Worm (Caenorhabditis elegans): ENCODE data around the gene T05C12.4.
A peak's percentile ranks its signal among the peaks of the same experiment; 100 is the strongest.

The T05C12.4 gene

ce11 chrII:8180281-8180680, at the start of gene T05C12.4:
TSS of gene T05C12.4 (minus strand) at chrII:8180381.
- TF ChIP-seq ceh-36 (tag; optimal IDR thresholded peaks at IDR 0.05) (no peak), hnd-1 (tag; optimal IDR thresholded peaks at IDR 0.05) (no peak), F13C5.2 (tag; optimal IDR thresholded peaks at IDR 0.05) (no peak), sea-1 (GFP tag; conservative IDR thresholded peaks at IDR 0.05) (no peak), pes-1 (GFP tag; IDR thresholded peaks at IDR 0.05) (no peak), tra-4 (tag; optimal IDR thresholded peaks at IDR 0.05) (no peak), aly-1 (tag; optimal IDR thresholded peaks at IDR 0.05) (no peak), ceh-13 (GFP tag; optimal IDR thresholded peaks at IDR 0.05) (no peak), hmg-4 (GFP tag; optimal IDR thresholded peaks at IDR 0.05) (no peak), ama-1 (optimal IDR thresholded peaks at IDR 0.05) (no peak), tbx-11 (GFP tag; IDR thresholded peaks at IDR 0.05) (no peak), B0310.2 (tag; optimal IDR thresholded peaks at IDR 0.05) (no peak), tbx-37 (GFP tag; conservative IDR thresholded peaks at IDR 0.05) (no peak), flt-1 (GFP tag; IDR thresholded peaks at IDR 0.05) (no peak), hmbx-1 (tag; optimal IDR thresholded peaks at IDR 0.05) (no peak), scrt-1 (GFP tag; IDR thresholded peaks at IDR 0.05) (no peak), ets-7 (tag; optimal IDR thresholded peaks at IDR 0.05) (no peak)

- TF ChIP-seq ceh-13 (GFP tag; optimal IDR thresholded peaks at IDR 0.05) (no peak), hnd-1 (tag; optimal IDR thresholded peaks at IDR 0.05) (no peak)
Measured at ce11 chrII:8226475-8226874, 46.3 kb upstream of the T05C12.4 start.

ce11 chrII:8225914-8226313, 45.7 kb upstream of the T05C12.4 start:
- no peak for TF ChIP-seq pes-1 (GFP tag; IDR thresholded peaks at IDR 0.05)

ce11 chrII:8225347-8225746, 45.2 kb upstream of the T05C12.4 start:
- no peak for TF ChIP-seq ets-7 (tag; optimal IDR thresholded peaks at IDR 0.05)
- no peak for TF ChIP-seq hnd-1 (tag; optimal IDR thresholded peaks at IDR 0.05)
- TF ChIP-seq tra-4 (tag; optimal IDR thresholded peaks at IDR 0.05): no peak
- no peak for TF ChIP-seq aly-1 (tag; optimal IDR thresholded peaks at IDR 0.05)
- no peak for TF ChIP-seq sea-1 (GFP tag; conservative IDR thresholded peaks at IDR 0.05)
- TF ChIP-seq scrt-1 (GFP tag; IDR thresholded peaks at IDR 0.05): no peak
- TF ChIP-seq pes-1 (GFP tag; IDR thresholded peaks at IDR 0.05): no peak
- no peak for TF ChIP-seq tbx-11 (GFP tag; IDR thresholded peaks at IDR 0.05)
- no peak for TF ChIP-seq F13C5.2 (tag; optimal IDR thresholded peaks at IDR 0.05)
- no peak for TF ChIP-seq ceh-13 (GFP tag; optimal IDR thresholded peaks at IDR 0.05)
- no peak for TF ChIP-seq ama-1 (optimal IDR thresholded peaks at IDR 0.05)
- TF ChIP-seq ceh-36 (tag; optimal IDR thresholded peaks at IDR 0.05): no peak
- no peak for TF ChIP-seq tbx-37 (GFP tag; conservative IDR thresholded peaks at IDR 0.05)
- TF ChIP-seq hmg-4 (GFP tag; optimal IDR thresholded peaks at IDR 0.05): no peak
- TF ChIP-seq hmbx-1 (tag; optimal IDR thresholded peaks at IDR 0.05): no peak

- no peak for TF ChIP-seq tbx-11 (GFP tag; IDR thresholded peaks at IDR 0.05)
- no peak for TF ChIP-seq sea-1 (GFP tag; conservative IDR thresholded peaks at IDR 0.05)
- no peak for TF ChIP-seq F13C5.2 (tag; optimal IDR thresholded peaks at IDR 0.05)
- TF ChIP-seq hnd-1 (tag; optimal IDR thresholded peaks at IDR 0.05): no peak
Measured at ce11 chrII:8224623-8225022, 44.4 kb upstream of the T05C12.4 start.

ce11 chrII:8223945-8224344, 43.8 kb upstream of the T05C12.4 start:
- TF ChIP-seq ama-1 (optimal IDR thresholded peaks at IDR 0.05): no peak
- TF ChIP-seq tbx-11 (GFP tag; IDR thresholded peaks at IDR 0.05): no peak
- TF ChIP-seq aly-1 (tag; optimal IDR thresholded peaks at IDR 0.05): no peak
- TF ChIP-seq ceh-13 (GFP tag; optimal IDR thresholded peaks at IDR 0.05): no peak
- TF ChIP-seq hmbx-1 (tag; optimal IDR thresholded peaks at IDR 0.05): no peak

ce11 chrII:8223422-8223821, 43.2 kb upstream of the T05C12.4 start:
- no peak for TF ChIP-seq hmbx-1 (tag; optimal IDR thresholded peaks at IDR 0.05)
- no peak for TF ChIP-seq sea-1 (GFP tag; conservative IDR thresholded peaks at IDR 0.05)
- TF ChIP-seq hmg-4 (GFP tag; optimal IDR thresholded peaks at IDR 0.05): peak; percentile 16

- TF ChIP-seq hmbx-1 (tag; optimal IDR thresholded peaks at IDR 0.05): no peak
- TF ChIP-seq B0310.2 (tag; optimal IDR thresholded peaks at IDR 0.05): no peak
- TF ChIP-seq ceh-13 (GFP tag; optimal IDR thresholded peaks at IDR 0.05): no peak
- no peak for TF ChIP-seq aly-1 (tag; optimal IDR thresholded peaks at IDR 0.05)
- 0 out of 2 replicates have a peak, but pooled peaks have one; percentile 34 for TF ChIP-seq flt-1 (GFP tag; IDR thresholded peaks at IDR 0.05)
- TF ChIP-seq ets-7 (tag; optimal IDR thresholded peaks at IDR 0.05): no peak
- TF ChIP-seq pes-1 (GFP tag; IDR thresholded peaks at IDR 0.05): no peak
- TF ChIP-seq tbx-11 (GFP tag; IDR thresholded peaks at IDR 0.05): no peak
- TF ChIP-seq scrt-1 (GFP tag; IDR thresholded peaks at IDR 0.05): no peak
- no peak for TF ChIP-seq ceh-36 (tag; optimal IDR thresholded peaks at IDR 0.05)
- TF ChIP-seq F13C5.2 (tag; optimal IDR thresholded peaks at IDR 0.05): no peak
- 0 out of 2 replicates have a peak, but pooled peaks have one; percentile 55 for TF ChIP-seq sea-1 (GFP tag; conservative IDR thresholded peaks at IDR 0.05)
- TF ChIP-seq hmg-4 (GFP tag; optimal IDR thresholded peaks at IDR 0.05): peak; percentile 61
- TF ChIP-seq tbx-37 (GFP tag; conservative IDR thresholded peaks at IDR 0.05): no peak
- no peak for TF ChIP-seq tra-4 (tag; optimal IDR thresholded peaks at IDR 0.05)
- TF ChIP-seq hnd-1 (tag; optimal IDR thresholded peaks at IDR 0.05): no peak
- TF ChIP-seq ama-1 (optimal IDR thresholded peaks at IDR 0.05): peak; percentile 80
Measured at ce11 chrII:8222309-8223065, 42.3 kb upstream of the T05C12.4 start, which contains the start of gene dab-1. TSS of gene dab-1 (plus strand) at chrII:8222386.

All from whole organism, early embryonic.